Worm (Caenorhabditis elegans) whole organism, L1 larva: Measurements from ENCODE around the gene snf-7.
A peak's percentile ranks its signal among the peaks of the same experiment; 100 is the strongest.

ENCODE experiments used
- C04F5.9 ChIP-seq: sonication (generic microtip); optimal IDR thresholded peaks from 2 replicates; lab custom pipeline; 2016; ENCODE audit warnings: missing genetic modification characterization, missing compliant biosample characterization
- aha-1 ChIP-seq: fragments of 150-350 bp; optimal IDR thresholded peaks from 2 replicates; lab custom pipeline; 2014; ENCODE audit warnings: missing biosample characterization, missing genetic modification characterization
- blmp-1 ChIP-seq: fragments of 150-350 bp; optimal IDR thresholded peaks from 2 replicates; lab custom pipeline; 2014; ENCODE audit warnings: missing biosample characterization, missing genetic modification characterization
- ceh-63 ChIP-seq: fragments of 200-800 bp; sonication (Bioruptor generic); optimal IDR thresholded peaks from 2 replicates; lab custom pipeline; 2018; ENCODE audit warnings: mild to moderate bottlenecking, missing genetic modification characterization, missing compliant biosample characterization
- ceh-90 ChIP-seq: sonication (generic microtip); optimal IDR thresholded peaks from 2 replicates; lab custom pipeline; 2016; ENCODE audit warnings: missing genetic modification characterization, missing compliant biosample characterization
- dpl-1 ChIP-seq, 3 experiments: fragments of 150-350 bp in 2 of 3; sonication (generic microtip) in 1 of 3; optimal IDR thresholded peaks; 2 replicates each; lab custom pipeline; 2014 to 2017; ENCODE audit warnings: missing biosample characterization in 3 of 3, missing genetic modification characterization in 3 of 3, missing genetic modification reagents in 3 of 3
- dsc-1 ChIP-seq: sonication (generic microtip); optimal IDR thresholded peaks from 2 replicates; lab custom pipeline; 2016; ENCODE audit warnings: mild to moderate bottlenecking, missing genetic modification characterization, missing compliant biosample characterization
- efl-1 ChIP-seq, 4 experiments: fragments of 150-350 bp; optimal IDR thresholded peaks in 3 of 4; peaks in 1 of 4; 1 replicate in 1 of 4; 2 replicates in 3 of 4; lab custom pipeline; 2014; ENCODE audit warnings: missing biosample characterization in 2 of 4, missing genetic modification characterization in 2 of 4, missing genetic modification reagents in 2 of 4
- elt-2 ChIP-seq: sonication (generic microtip); optimal IDR thresholded peaks from 2 replicates; lab custom pipeline; 2016; ENCODE audit warnings: missing genetic modification characterization, mild to moderate bottlenecking, inconsistent platforms, missing compliant biosample characterization, missing genetic modification reagents
- elt-3 ChIP-seq, 6 experiments: fragments of 150-350 bp in 1 of 6; sonication (generic microtip); optimal IDR thresholded peaks; 2 replicates each; lab custom pipeline; 2017 to 2018; ENCODE audit warnings: missing biosample characterization in 6 of 6, missing genetic modification characterization in 6 of 6, inconsistent platforms in 1 of 6
- fkh-10 ChIP-seq: sonication (generic microtip); optimal IDR thresholded peaks from 2 replicates; lab custom pipeline; 2017; ENCODE audit warnings: missing biosample characterization, missing genetic modification reagents, missing genetic modification characterization
- fos-1 ChIP-seq: fragments of 150-350 bp; optimal IDR thresholded peaks from 2 replicates; lab custom pipeline; 2014; ENCODE audit warnings: missing biosample characterization, missing genetic modification characterization
- hlh-17 ChIP-seq: fragments of 200-800 bp; sonication (Bioruptor generic); optimal IDR thresholded peaks from 2 replicates; lab custom pipeline; 2018; ENCODE audit warnings: missing genetic modification characterization, mild to moderate bottlenecking, missing compliant biosample characterization, moderate library complexity, borderline replicate concordance
- lin-14 ChIP-seq: fragments of 200-800 bp; sonication (Bioruptor generic); optimal IDR thresholded peaks from 2 replicates; lab custom pipeline; 2018; ENCODE audit warnings: mild to moderate bottlenecking, missing genetic modification characterization, moderate library complexity, missing compliant biosample characterization
- lin-15B ChIP-seq: fragments of 150-350 bp; sonication (generic microtip); optimal IDR thresholded peaks from 3 replicates; lab custom pipeline; 2014; ENCODE audit warnings: missing biosample characterization, missing genetic modification characterization
- lin-35 ChIP-seq, 2 experiments: fragments of 150-350 bp; optimal IDR thresholded peaks; 2 replicates each; lab custom pipeline; 2014; ENCODE audit warnings: missing biosample characterization in 2 of 2, missing genetic modification characterization in 2 of 2, missing genetic modification reagents in 2 of 2
- lsy-2 ChIP-seq, 2 experiments: fragments of 150-350 bp; optimal IDR thresholded peaks; 2 replicates each; lab custom pipeline; 2014; ENCODE audit warnings: missing biosample characterization in 2 of 2, missing genetic modification characterization in 2 of 2
- mdl-1 ChIP-seq, 2 experiments: fragments of 150-350 bp; optimal IDR thresholded peaks; 2 replicates each; lab custom pipeline; 2014 to 2017; ENCODE audit warnings: missing biosample characterization in 2 of 2, missing genetic modification characterization in 2 of 2, inconsistent platforms in 1 of 2
- nhr-12 ChIP-seq: sonication (generic microtip); optimal IDR thresholded peaks from 2 replicates; lab custom pipeline; 2017; ENCODE audit warnings: missing biosample characterization, missing genetic modification characterization
- nhr-20 ChIP-seq: sonication (generic microtip); optimal IDR thresholded peaks from 2 replicates; lab custom pipeline; 2016; ENCODE audit warnings: mild to moderate bottlenecking, missing genetic modification characterization, missing compliant biosample characterization
- nhr-47 ChIP-seq: sonication (generic microtip); optimal IDR thresholded peaks from 2 replicates; lab custom pipeline; 2016; ENCODE audit warnings: mild to moderate bottlenecking, missing genetic modification characterization, moderate library complexity, missing compliant biosample characterization
- nhr-76 ChIP-seq: sonication (generic microtip); optimal IDR thresholded peaks from 2 replicates; lab custom pipeline; 2017; ENCODE audit warnings: missing biosample characterization, missing genetic modification characterization
- nhr-77 ChIP-seq: fragments of 150-350 bp; optimal IDR thresholded peaks from 2 replicates; lab custom pipeline; 2014; ENCODE audit warnings: missing biosample characterization, missing genetic modification characterization
- nhr-85 ChIP-seq: sonication (generic microtip); peaks from one replicate; lab custom pipeline; 2016; ENCODE audit warnings: missing genetic modification characterization, inconsistent platforms, missing compliant biosample characterization
- nhr-90 ChIP-seq: sonication (generic microtip); optimal IDR thresholded peaks from 2 replicates; lab custom pipeline; 2016; ENCODE audit warnings: mild to moderate bottlenecking, missing genetic modification characterization, missing compliant biosample characterization; ENCODE audit not compliant: poor library complexity
- pag-3 ChIP-seq: sonication (generic microtip); optimal IDR thresholded peaks from 2 replicates; lab custom pipeline; 2017; ENCODE audit warnings: missing genetic modification characterization, mild to moderate bottlenecking, missing compliant biosample characterization, antibody characterized with exemption, borderline replicate concordance; ENCODE audit not compliant: insufficient read depth
- pax-3 ChIP-seq: fragments of 200-800 bp; sonication (Bioruptor generic); optimal IDR thresholded peaks from 2 replicates; lab custom pipeline; 2018; ENCODE audit warnings: mild to moderate bottlenecking, missing genetic modification characterization, moderate library complexity, missing compliant biosample characterization
- pqm-1 ChIP-seq: sonication (generic microtip); optimal IDR thresholded peaks from 3 replicates; lab custom pipeline; 2017; ENCODE audit warnings: missing biosample characterization, missing genetic modification characterization
- rnt-1 ChIP-seq: sonication (generic microtip); optimal IDR thresholded peaks from 2 replicates; lab custom pipeline; 2016; ENCODE audit warnings: mild to moderate bottlenecking, missing genetic modification characterization, moderate library complexity, missing compliant biosample characterization
- skn-1 ChIP-seq: fragments of 150-350 bp; optimal IDR thresholded peaks from 2 replicates; lab custom pipeline; 2014; ENCODE audit warnings: missing biosample characterization, missing genetic modification characterization
- snu-23 ChIP-seq: sonication (generic microtip); optimal IDR thresholded peaks from 2 replicates; lab custom pipeline; 2016; ENCODE audit warnings: missing genetic modification characterization, missing compliant biosample characterization
- sox-4 ChIP-seq: sonication (generic microtip); optimal IDR thresholded peaks from 2 replicates; lab custom pipeline; 2016; ENCODE audit warnings: missing genetic modification characterization, missing compliant biosample characterization
- sptf-1 ChIP-seq: fragments of 150-350 bp; optimal IDR thresholded peaks from 2 replicates; lab custom pipeline; 2014; ENCODE audit warnings: missing biosample characterization, missing genetic modification characterization
- tlp-1 ChIP-seq: fragments of 150-350 bp; optimal IDR thresholded peaks from 2 replicates; lab custom pipeline; 2014; ENCODE audit warnings: missing biosample characterization, missing genetic modification characterization
- unc-130 ChIP-seq: fragments of 150-350 bp; optimal IDR thresholded peaks from 2 replicates; lab custom pipeline; 2017; ENCODE audit warnings: missing biosample characterization, missing genetic modification characterization, inconsistent platforms
- unc-30 ChIP-seq: sonication (generic microtip); optimal IDR thresholded peaks from 2 replicates; lab custom pipeline; 2017; ENCODE audit warnings: missing biosample characterization, missing genetic modification characterization
- unc-62 ChIP-seq: fragments of 150-350 bp; optimal IDR thresholded peaks from 2 replicates; lab custom pipeline; 2014; ENCODE audit warnings: missing biosample characterization, missing genetic modification reagents, missing genetic modification characterization
- zag-1 ChIP-seq: fragments of 150-350 bp; optimal IDR thresholded peaks from 2 replicates; lab custom pipeline; 2014; ENCODE audit warnings: missing biosample characterization, missing genetic modification characterization
- zip-4 ChIP-seq: fragments of 200-800 bp; sonication (Bioruptor generic); optimal IDR thresholded peaks from 2 replicates; lab custom pipeline; 2018; ENCODE audit warnings: mild to moderate bottlenecking, missing genetic modification characterization, moderate library complexity, missing compliant biosample characterization
- ztf-11 ChIP-seq, 2 experiments: sonication (generic microtip); optimal IDR thresholded peaks; 2 replicates each; lab custom pipeline; 2016 to 2017; ENCODE audit warnings: missing genetic modification characterization in 2 of 2, missing biosample characterization in 1 of 2, missing compliant biosample characterization in 1 of 2

Gene snf-7

DNA sequence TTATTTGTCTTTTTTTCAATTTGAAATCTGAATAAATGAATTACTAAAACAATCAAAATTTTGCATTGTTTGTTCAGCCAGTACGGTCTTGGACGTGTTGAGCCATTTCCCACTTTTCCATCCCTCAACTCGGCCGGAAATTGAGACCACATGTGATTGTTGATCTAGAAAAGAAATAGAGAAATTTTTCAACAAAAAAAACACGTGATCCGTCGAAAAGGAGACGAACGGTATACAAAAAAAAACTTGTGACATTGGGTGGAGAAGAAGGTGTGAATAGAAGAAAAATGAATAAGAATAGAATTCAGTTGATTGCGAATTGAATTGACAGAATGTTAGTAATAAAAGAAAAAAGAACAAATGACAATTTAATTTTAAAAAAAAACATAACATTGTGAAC lies 51.5 kb downstream of the snf-7 start:
- TF ChIP-seq mdl-1 (tag; optimal IDR thresholded peaks at IDR 0.05; lab: Kevin White, UChicago) (peak in 1 of 2 experiments; percentile 8), dsc-1 (tag; lab: Kevin White, UChicago) (peak; percentile 29), dpl-1 (GFP tag; optimal IDR thresholded peaks at IDR 0.05; lab: Kevin White, UChicago) (peak in 1 of 3 experiments; percentile 31), unc-130 (tag; lab: Kevin White, UChicago) (no peak), skn-1 (tag; lab: Kevin White, UChicago) (peak; percentile 51), nhr-20 (tag; lab: Kevin White, UChicago) (peak; percentile 46), pag-3 (tag; lab: Kevin White, UChicago) (no peak), nhr-85 (tag; lab: Kevin White, UChicago) (peak; percentile 72), pax-3 (tag; lab: Kevin White, UChicago) (no peak), lin-35 (GFP tag; optimal IDR thresholded peaks at IDR 0.05; lab: Kevin White, UChicago) (peak in 1 of 2 experiments; percentile 75), unc-62 (GFP tag; lab: Kevin White, UChicago) (no peak)

DNA sequence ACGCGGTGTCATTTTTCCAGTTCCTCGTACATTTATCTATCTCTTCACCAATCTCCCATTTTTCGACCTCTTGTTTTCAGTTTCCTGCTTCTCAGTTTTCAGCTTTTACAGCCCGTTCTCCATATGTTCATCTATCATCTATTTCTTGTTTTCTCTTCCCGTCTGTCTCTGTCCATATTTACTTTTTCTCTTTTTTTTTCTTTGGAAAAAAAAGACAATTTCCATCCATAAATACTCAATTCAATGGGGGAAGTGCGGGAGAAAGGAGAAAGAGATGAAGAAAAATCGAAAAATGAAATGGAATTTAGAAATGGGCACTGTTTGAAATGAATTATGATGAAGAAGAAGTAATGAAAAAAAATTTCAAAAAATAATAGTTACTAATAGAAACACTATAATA lies 52.9 kb downstream of the snf-7 start:
- TF ChIP-seq nhr-85 (tag; lab: Kevin White, UChicago): peak; percentile 72
- TF ChIP-seq aha-1 (tag; lab: Kevin White, UChicago): no peak
- peak in 1 of 2 experiments; percentile 26 for TF ChIP-seq lsy-2 (tag; optimal IDR thresholded peaks at IDR 0.05; lab: Kevin White, UChicago)
- TF ChIP-seq blmp-1 (tag; lab: Kevin White, UChicago): peak; percentile 45

DNA sequence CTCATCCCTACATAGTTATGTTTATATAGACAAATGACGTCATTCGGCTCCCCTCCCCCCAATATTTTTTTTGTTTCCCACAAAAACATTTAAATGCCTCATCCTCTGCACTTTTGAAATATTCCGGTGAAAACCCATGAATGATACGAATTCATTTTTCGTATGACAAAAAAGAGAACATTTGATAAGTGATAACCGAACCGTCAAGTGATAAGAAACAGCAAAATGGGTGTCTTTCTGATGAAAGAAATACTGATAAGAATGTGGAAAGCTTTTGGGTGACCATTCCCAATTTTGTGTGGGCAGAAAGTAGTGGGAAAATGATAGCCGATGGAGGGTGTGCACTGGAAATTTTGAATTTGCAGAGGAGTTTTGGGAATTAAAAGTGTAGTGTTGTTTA lies 54.1 kb downstream of the snf-7 start:
- TF ChIP-seq pag-3 (tag; lab: Kevin White, UChicago) (no peak), fkh-10 (GFP tag; lab: Kevin White, UChicago) (no peak), fos-1 (tag; lab: Kevin White, UChicago) (no peak), lsy-2 (tag; optimal IDR thresholded peaks at IDR 0.05; lab: Kevin White, UChicago) (no peak), nhr-76 (tag; lab: Kevin White, UChicago) (no peak), elt-3 (tag; optimal IDR thresholded peaks at IDR 0.05; lab: Kevin White, UChicago) (no peak), sptf-1 (tag; lab: Kevin White, UChicago) (no peak), blmp-1 (tag; lab: Kevin White, UChicago) (peak; percentile 21), sox-4 (tag; lab: Kevin White, UChicago) (no peak), ztf-11 (tag; optimal IDR thresholded peaks at IDR 0.05; lab: Kevin White, UChicago) (no peak), nhr-47 (tag; lab: Kevin White, UChicago) (no peak), lin-35 (GFP tag; optimal IDR thresholded peaks at IDR 0.05; lab: Kevin White, UChicago) (peak in 1 of 2 experiments; percentile 41), hlh-17 (GFP tag; lab: Kevin White, UChicago) (no peak), pqm-1 (tag; lab: Kevin White, UChicago) (peak; percentile 85), nhr-20 (tag; lab: Kevin White, UChicago) (no peak), snu-23 (GFP tag; lab: Kevin White, UChicago) (no peak), nhr-77 (tag; lab: Kevin White, UChicago) (no peak), unc-130 (tag; lab: Kevin White, UChicago) (no peak), ceh-63 (GFP tag; lab: Kevin White, UChicago) (no peak), elt-2 (tag; lab: Kevin White, UChicago) (peak; percentile 81), efl-1 (optimal IDR thresholded peaks at IDR 0.05; lab: Kevin White, UChicago) (no peak), efl-1 (GFP tag; optimal IDR thresholded peaks at IDR 0.05 in 1 of 2; lab: Kevin White, UChicago) (no peak), ceh-90 (no peak), lin-14 (GFP tag; lab: Kevin White, UChicago) (peak; percentile 58), tlp-1 (tag; lab: Kevin White, UChicago) (peak; percentile 29), unc-30 (tag; lab: Kevin White, UChicago) (no peak), rnt-1 (tag; lab: Kevin White, UChicago) (no peak), lin-15B (no peak), nhr-12 (no peak), zag-1 (tag; lab: Kevin White, UChicago) (no peak), C04F5.9 (no peak), nhr-90 (tag; lab: Kevin White, UChicago) (no peak), mdl-1 (tag; optimal IDR thresholded peaks at IDR 0.05; lab: Kevin White, UChicago) (no peak), zip-4 (GFP tag; lab: Kevin White, UChicago) (no peak)
